Fruit fly (Drosophila melanogaster) Kc167 (cell line): Measurements from ENCODE around the gene Tak1.
"Not testable (repeated sequence)": the region's sequence is repeated elsewhere in the genome, so short reads cannot be mapped to it uniquely, and the experiment has no call there.

ENCODE experiments used
- h ChIP-seq: fragments of >200 bp; optimal IDR thresholded peaks from 3 replicates; lab custom pipeline; 2018; ENCODE audit warnings: missing external identifiers
- insv ChIP-seq: fragments of >200 bp; optimal IDR thresholded peaks from 3 replicates; lab custom pipeline; 2018; ENCODE audit warnings: missing external identifiers
- psq ChIP-seq: fragments of >200 bp; optimal IDR thresholded peaks from 2 replicates; lab custom pipeline; 2017; ENCODE audit warnings: missing external identifiers
- ttk ChIP-seq: sonication (Bioruptor generic); optimal IDR thresholded peaks from 2 replicates; lab custom pipeline; 2017; ENCODE audit warnings: missing external identifiers

- TF ChIP-seq ttk, insv, psq, h (lab: Kevin White, UChicago): not testable (repeated sequence)
These were observed 2.6 kb upstream of the Tak1 start, which contains the start of gene CG42579 for dm6 chrX:20527331-20527730.
